Fruit fly (Drosophila melanogaster): Measurements from ENCODE around the gene CG42788.

Gene CG42788

dm6 chr3R:15147038-15147744 is 15.5 kb upstream of the CG42788 start, which contains the start of gene Glys (continued):
- peak; percentile 7 for TF ChIP-seq NC2β (GFP tag; optimal IDR thresholded peaks at IDR 0.05)
- TF ChIP-seq vvl (GFP tag; IDR thresholded peaks at IDR 0.05): peak; percentile 44; the same call in 1 of the 2 replicates
- peak; percentile 7 for TF ChIP-seq fd102C (GFP tag; optimal IDR thresholded peaks at IDR 0.05)
- peak; percentile 20 for TF ChIP-seq Xbp1 (GFP tag; optimal IDR thresholded peaks at IDR 0.05)
- TF ChIP-seq crol (GFP tag; IDR thresholded peaks at IDR 0.05): no peak
- peak; percentile 39 for TF ChIP-seq Ets65A (GFP tag)
- TF ChIP-seq B-H2 (GFP tag; optimal IDR thresholded peaks at IDR 0.05): peak; percentile 16
- peak; percentile 52 for TF ChIP-seq CG33213 (GFP tag; optimal IDR thresholded peaks at IDR 0.05)
- TF ChIP-seq ap (GFP tag; IDR thresholded peaks at IDR 0.05): no peak
- peak; percentile 86 for TF ChIP-seq pzg (GFP tag; optimal IDR thresholded peaks at IDR 0.05)
- TF ChIP-seq hbn (GFP tag; IDR thresholded peaks at IDR 0.05; ENCODE audit: partially characterized antibody): no peak
- TF ChIP-seq CG34422 (GFP tag; IDR thresholded peaks at IDR 0.05): peak; percentile 69; the same call in 2 of the 3 replicates
- peak; percentile 54 for TF ChIP-seq CG15479 (GFP tag; optimal IDR thresholded peaks at IDR 0.05)
- no peak for TF ChIP-seq Eip74EF (GFP tag; optimal IDR thresholded peaks at IDR 0.05)
- TF ChIP-seq CG11560 (tag; IDR thresholded peaks at IDR 0.05): no peak
- no peak for TF ChIP-seq bigmax (GFP tag; optimal IDR thresholded peaks at IDR 0.05)
- peak; percentile 3 for TF ChIP-seq CG8924 (tag; optimal IDR thresholded peaks at IDR 0.05)
- peak; percentile 58 for TF ChIP-seq Ets97D (GFP tag; optimal IDR thresholded peaks at IDR 0.05)
- peak; percentile 27 for TF ChIP-seq Myb (GFP tag; optimal IDR thresholded peaks at IDR 0.05)
- TF ChIP-seq gsb-n (tag; optimal IDR thresholded peaks at IDR 0.05): no peak
- TF ChIP-seq CG6791 (GFP tag; IDR thresholded peaks at IDR 0.05; ENCODE audit: partially characterized antibody): 0 out of 3 replicates have a peak, but pooled peaks have one; percentile 39
- TF ChIP-seq tll (GFP tag; optimal IDR thresholded peaks at IDR 0.05): peak in 1 of 2 experiments; percentile 10
- TF ChIP-seq Lhr (GFP tag; optimal IDR thresholded peaks at IDR 0.05): peak; percentile 64
- TF ChIP-seq Dll (GFP tag; IDR thresholded peaks at IDR 0.05; ENCODE audit: partially characterized antibody): 0 out of 4 replicates have a peak, but pooled peaks have one; percentile 15
- peak; percentile 2 for TF ChIP-seq MESR4 (GFP tag; optimal IDR thresholded peaks at IDR 0.05)
- TF ChIP-seq CG10431 (GFP tag; optimal IDR thresholded peaks at IDR 0.05): peak; percentile 4
- peak; percentile 46; the same call in 1 of the 2 replicates for TF ChIP-seq amos (GFP tag; IDR thresholded peaks at IDR 0.05; ENCODE audit: partially characterized antibody)
- TF ChIP-seq CG8765 (GFP tag; IDR thresholded peaks at IDR 0.05): no peak
- TF ChIP-seq Sox100B (GFP tag; optimal IDR thresholded peaks at IDR 0.05): peak; percentile 13
- TF ChIP-seq CG4360 (GFP tag; IDR thresholded peaks at IDR 0.05): peak; percentile 98
- peak; percentile 51 for TF ChIP-seq Dek (tag; optimal IDR thresholded peaks at IDR 0.05)
- TF ChIP-seq Meics (GFP tag; optimal IDR thresholded peaks at IDR 0.05): peak; percentile 34
- TF ChIP-seq sug (tag; optimal IDR thresholded peaks at IDR 0.05): peak; percentile 29
- peak; percentile 51 for TF ChIP-seq kni (GFP tag; optimal IDR thresholded peaks at IDR 0.05)
- no peak for TF ChIP-seq CG9817 (tag; optimal IDR thresholded peaks at IDR 0.05)
- no peak for TF ChIP-seq emc (GFP tag; optimal IDR thresholded peaks at IDR 0.05)
- TF ChIP-seq Med (GFP tag): peak; percentile 58
- TF ChIP-seq sob (GFP tag; IDR thresholded peaks at IDR 0.05): 0 out of 2 replicates have a peak, but pooled peaks have one; percentile 27
- peak; percentile 60 for TF ChIP-seq CG15514 (GFP tag; optimal IDR thresholded peaks at IDR 0.05)
- TF ChIP-seq gfzf (GFP tag; optimal IDR thresholded peaks at IDR 0.05): peak; percentile 91
- no peak for TF ChIP-seq sc (optimal IDR thresholded peaks at IDR 0.05)
- TF ChIP-seq sc (GFP tag; optimal IDR thresholded peaks at IDR 0.05): no peak
- TF ChIP-seq Antp (GFP tag; optimal IDR thresholded peaks at IDR 0.05): no peak
- no peak for TF ChIP-seq ems (GFP tag; optimal IDR thresholded peaks at IDR 0.05)
- TF ChIP-seq HmgD (GFP tag; optimal IDR thresholded peaks at IDR 0.05): peak; percentile 59
- TF ChIP-seq Hmr (GFP tag; optimal IDR thresholded peaks at IDR 0.05): peak; percentile 58
- peak; percentile 50 for TF ChIP-seq lab (GFP tag; optimal IDR thresholded peaks at IDR 0.05)
- peak; percentile 9 for TF ChIP-seq Max (GFP tag; optimal IDR thresholded peaks at IDR 0.05)
